Worm (Caenorhabditis elegans) whole organism, L4/young adult: ENCODE data around the gene mec-12.

Source experiments
- W03F9.2 ChIP-seq: fragments of 150-350 bp; optimal IDR thresholded peaks from 2 replicates; lab custom pipeline; 2014; ENCODE audit warnings: missing biosample characterization, missing genetic modification characterization
- dao-5 ChIP-seq: sonication (generic microtip); optimal IDR thresholded peaks from 2 replicates; lab custom pipeline; 2016; ENCODE audit warnings: missing genotype, missing genetic modification characterization, moderate library complexity, missing compliant biosample characterization
- him-1 ChIP-seq: sonication (generic microtip); optimal IDR thresholded peaks from 2 replicates; lab custom pipeline; 2016; ENCODE audit warnings: missing genotype, missing genetic modification reagents, missing genetic modification characterization, missing compliant biosample characterization

The mec-12 gene

DNA sequence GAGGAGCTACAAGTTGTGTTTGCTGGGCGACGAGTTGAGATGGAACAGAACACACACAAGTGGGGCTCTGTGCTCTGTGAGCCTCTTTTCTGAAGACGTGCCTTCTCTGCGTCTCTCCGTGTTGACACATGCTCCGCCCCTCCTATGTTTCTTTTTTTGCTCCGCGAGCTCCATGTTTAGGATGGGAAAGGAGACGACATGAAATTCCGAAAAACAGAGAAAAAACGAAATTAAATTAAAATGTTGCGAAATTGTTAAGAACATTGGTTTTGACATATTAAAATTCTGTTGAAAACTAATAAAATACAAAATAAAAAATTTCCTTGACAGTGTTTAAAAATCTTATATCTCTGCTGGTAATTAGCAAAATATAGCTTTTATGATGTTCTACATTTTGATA lies at the start of gene mec-12:
Gene mec-12 (minus strand): TSS at position 91 of the 400 bp plus-strand sequence.
- TF ChIP-seq him-1 (peak; percentile 70), W03F9.2 (tag; lab: Kevin White, UChicago) (no peak)

DNA sequence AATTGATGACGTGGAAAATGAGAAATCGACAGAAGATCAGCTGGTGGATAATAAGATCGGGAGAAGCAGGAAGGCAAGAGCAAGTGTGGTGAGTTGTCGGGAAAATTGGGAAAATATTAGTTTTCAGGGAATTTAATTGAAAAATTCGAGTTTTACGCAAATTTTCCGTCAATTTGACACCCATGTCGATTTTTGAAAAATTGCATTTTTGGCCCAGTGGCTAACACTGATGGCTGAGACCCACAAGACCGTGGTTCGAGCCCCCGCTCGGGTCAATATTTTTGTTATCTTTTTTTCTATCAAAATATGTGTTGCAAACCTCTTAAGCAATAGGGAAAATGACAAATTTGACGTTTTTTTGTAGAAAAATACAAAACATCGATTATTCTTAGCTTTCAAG lies 49.5 kb upstream of the mec-12 start:
- no peak for TF ChIP-seq W03F9.2 (tag; lab: Kevin White, UChicago)
- no peak for TF ChIP-seq dao-5
- no peak for TF ChIP-seq him-1

DNA sequence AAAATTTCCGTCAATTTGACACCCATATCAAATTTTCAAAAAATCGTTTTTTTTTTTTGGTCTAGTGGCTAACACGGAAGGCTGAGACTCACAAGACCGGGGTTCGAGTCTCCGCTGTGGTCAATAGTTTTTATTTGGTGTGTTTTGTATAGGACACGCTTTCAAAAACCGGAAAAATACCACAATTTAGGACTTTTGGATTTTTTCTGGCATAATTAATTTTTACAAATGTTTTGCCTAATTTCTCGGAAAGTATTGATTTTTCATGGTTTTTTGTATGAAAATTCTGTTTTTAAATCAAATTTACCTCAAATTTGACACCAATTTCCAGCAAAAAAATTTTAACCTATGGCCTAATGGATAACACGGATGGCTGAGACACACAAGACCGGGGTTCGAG lies 46.9 kb upstream of the mec-12 start, which contains the start of gene mks-1:
Gene mks-1 (plus strand): TSS at position 301 of the 400 bp plus-strand sequence.
- TF ChIP-seq him-1 = no peak
- no peak for TF ChIP-seq W03F9.2 (tag; lab: Kevin White, UChicago)

DNA sequence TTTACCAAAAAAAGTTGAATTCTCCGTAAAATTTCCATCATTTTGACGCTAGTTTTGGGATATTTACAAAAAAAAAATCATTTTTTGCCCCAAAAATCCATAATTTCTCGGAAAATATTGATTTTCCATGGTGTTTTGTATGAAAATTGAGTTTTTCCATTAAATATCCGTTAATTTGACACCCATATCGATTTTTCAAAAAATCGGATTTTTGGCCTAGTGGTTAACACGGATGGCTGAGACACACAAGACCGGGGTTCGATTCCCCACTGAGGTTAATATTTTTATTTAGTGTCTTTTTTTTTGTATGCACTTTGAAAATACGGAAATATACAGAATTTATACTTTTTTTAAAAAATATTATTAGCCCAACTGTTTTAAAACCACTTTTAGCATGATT lies 46.2 kb upstream of the mec-12 start:
- TF ChIP-seq him-1 (no peak), W03F9.2 (tag; lab: Kevin White, UChicago) (no peak), dao-5 (no peak)

DNA sequence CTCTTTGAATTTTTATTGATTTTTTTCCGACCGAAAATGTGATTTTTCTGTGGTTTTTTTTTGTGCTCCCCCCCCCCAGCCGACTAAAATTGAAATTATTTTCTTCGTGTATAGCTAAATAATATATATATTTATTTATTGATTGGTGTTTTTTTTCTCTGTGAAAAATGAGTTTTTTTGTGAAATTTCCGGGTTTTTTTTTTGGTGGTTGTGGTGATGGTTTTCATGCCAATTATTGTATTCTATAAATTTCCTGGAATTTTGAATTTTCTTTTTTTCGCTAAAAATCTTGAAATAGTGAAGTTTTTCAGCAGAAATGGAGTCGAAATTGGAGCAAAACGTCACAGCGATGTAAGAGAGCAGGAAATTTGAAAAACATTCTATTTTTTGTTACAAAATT lies 44.3 kb upstream of the mec-12 start, which contains the start of gene lmtr-5:
Gene lmtr-5 (plus strand): TSS at position 301 of the 400 bp plus-strand sequence.
- TF ChIP-seq dao-5 (no peak), W03F9.2 (tag; lab: Kevin White, UChicago) (no peak), him-1 (no peak)

DNA sequence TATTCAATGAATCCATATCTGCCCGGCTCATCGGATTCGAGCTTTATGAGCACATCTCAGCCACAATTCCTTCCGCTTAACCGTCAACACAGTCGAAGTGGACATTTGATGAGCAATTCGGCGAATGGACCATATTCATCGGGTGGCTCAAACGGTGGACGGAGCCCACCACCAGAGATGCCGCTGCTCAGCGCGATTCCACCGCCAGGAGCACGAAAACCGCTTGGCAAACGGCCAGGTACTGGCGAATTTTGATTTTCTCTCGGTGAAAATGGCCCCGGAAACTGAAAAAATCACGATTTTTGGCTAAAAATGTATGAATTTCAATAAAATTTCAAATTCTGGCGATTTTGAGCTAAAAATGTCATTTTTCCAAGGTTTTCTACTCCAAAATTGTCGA lies 40.8 kb upstream of the mec-12 start:
- TF ChIP-seq W03F9.2 (tag; lab: Kevin White, UChicago) = no peak

DNA sequence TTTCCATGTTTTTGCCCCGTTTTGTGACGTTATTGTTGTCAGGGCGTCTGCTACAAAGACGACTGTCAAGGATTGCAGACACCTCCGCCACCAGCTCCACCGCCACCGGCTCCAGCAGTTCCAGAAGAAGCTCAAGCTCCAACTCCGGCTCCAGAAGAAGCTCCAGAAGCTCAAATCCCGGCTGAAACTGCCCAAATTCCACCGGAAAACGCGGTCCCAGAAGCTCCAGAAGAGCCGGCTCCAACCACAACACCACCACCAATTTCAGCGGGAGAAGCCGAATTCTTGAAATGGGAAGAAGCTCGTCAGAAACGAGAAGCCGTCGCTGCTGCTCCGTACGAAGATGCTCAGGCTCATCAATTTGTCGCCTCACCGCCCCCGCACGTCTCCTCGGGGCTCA lies 37.7 kb upstream of the mec-12 start:
- TF ChIP-seq W03F9.2 (tag; lab: Kevin White, UChicago) (no peak), him-1 (no peak), dao-5 (no peak)

DNA sequence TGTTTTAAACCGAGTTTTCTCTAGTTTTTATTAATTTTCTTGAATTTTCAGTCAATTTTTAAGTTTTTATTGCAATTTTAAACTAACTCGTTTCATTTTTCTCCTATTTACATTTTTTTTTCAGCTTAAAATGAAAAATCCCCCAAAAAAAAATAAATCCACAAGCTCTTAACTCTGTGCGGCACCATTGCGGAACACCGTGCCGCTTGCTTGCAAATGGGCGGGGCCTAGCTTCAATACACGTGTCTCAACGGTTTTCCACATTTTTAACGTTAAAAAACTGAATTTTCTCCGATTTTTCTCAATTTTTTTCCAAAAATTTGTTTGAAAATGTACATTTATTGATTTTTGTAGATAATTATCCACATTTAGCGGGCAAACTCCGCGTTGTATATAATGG lies 36.0 kb upstream of the mec-12 start, which contains the start of gene R148.3:
Gene R148.3 (plus strand): TSS at position 347 of the 400 bp plus-strand sequence.
- TF ChIP-seq him-1 (no peak), dao-5 (no peak), W03F9.2 (tag; lab: Kevin White, UChicago) (peak; percentile 61)

DNA sequence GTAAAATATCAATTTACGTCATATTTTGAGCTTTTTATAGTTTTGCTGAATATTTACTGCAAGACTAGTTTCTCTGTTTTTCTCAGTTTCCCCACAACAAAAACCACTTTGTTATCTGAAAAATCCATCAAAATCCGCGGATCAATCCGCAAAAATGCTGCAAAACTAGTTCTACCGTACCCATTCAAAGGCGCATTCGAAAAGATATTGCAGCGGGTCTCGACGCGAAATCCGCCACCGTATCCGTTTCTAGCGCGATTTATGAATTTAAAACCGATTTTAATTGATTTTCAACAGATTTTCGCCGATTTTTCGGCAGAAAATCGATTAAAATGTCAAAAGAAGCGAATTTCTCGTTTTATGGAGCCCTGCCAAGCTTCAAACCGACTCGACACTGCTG lies 32.3 kb upstream of the mec-12 start, which contains the start of gene R148.4:
Gene R148.4 (plus strand): TSS at position 211 of the 400 bp plus-strand sequence.
- TF ChIP-seq dao-5 (no peak), W03F9.2 (tag; lab: Kevin White, UChicago) (no peak), him-1 (no peak)

DNA sequence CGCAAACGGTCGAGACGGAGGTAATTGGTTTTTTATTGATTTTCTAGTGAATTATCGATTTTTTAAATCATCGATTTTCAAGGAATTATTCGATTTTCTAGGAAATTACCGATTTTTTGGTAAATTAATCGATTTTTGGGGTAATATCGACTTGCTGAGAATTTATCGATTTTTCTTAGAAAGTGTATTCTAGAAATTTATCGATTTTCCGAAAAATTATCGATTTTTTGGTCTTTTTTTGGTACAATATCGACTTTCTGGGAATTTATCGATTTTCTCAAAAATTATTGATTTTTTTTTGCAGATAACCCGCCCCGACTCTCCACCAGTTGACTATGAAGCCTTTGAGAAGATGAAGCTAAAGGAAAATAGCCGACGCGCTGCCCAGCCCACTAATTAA lies 31.5 kb upstream of the mec-12 start:
- no peak for TF ChIP-seq him-1
- TF ChIP-seq W03F9.2 (tag; lab: Kevin White, UChicago) = no peak
- no peak for TF ChIP-seq dao-5

DNA sequence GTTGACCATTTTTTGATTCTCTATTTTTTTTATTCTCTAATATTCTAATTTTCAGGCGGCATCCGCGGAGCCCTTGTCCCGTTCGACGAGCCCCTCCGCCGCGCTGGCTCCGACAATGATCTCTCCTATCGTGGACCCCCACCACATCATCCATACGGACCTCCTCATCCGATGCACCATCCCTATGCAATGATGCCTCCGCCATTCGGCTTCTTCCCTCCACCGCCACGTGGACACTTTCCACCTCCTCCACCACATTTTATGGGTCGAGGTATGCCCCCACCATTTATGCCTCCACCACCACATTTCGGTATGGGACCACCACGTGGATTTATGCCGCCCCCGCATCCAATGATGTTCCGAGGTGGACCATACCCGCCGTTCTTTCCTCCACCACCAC lies 30.2 kb upstream of the mec-12 start:
- TF ChIP-seq him-1 = no peak
- no peak for TF ChIP-seq W03F9.2 (tag; lab: Kevin White, UChicago)
- TF ChIP-seq dao-5 = no peak

DNA sequence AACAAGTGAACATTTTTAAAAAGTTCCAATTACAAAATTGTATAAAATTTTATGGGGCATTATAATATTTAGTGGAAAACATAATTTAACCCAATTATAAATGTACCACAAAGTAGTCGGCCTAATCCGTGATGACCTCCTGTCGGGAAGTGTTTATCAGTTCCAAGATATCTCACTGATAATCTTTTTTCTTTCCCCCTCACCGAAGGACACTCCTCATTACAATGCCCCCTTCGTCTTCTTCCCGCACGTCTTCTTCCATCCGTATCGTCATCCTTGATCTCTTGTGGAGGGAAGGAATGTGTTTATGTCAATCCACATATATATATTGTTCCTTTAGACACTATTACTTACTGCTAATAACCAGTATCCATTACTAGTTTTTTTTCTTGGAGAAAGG lies 26.3 kb upstream of the mec-12 start, which contains the start of gene R148.5:
Gene R148.5 (plus strand): TSS at position 331 of the 400 bp plus-strand sequence.
- no peak for TF ChIP-seq W03F9.2 (tag; lab: Kevin White, UChicago)
- no peak for TF ChIP-seq dao-5
- TF ChIP-seq him-1 = no peak

DNA sequence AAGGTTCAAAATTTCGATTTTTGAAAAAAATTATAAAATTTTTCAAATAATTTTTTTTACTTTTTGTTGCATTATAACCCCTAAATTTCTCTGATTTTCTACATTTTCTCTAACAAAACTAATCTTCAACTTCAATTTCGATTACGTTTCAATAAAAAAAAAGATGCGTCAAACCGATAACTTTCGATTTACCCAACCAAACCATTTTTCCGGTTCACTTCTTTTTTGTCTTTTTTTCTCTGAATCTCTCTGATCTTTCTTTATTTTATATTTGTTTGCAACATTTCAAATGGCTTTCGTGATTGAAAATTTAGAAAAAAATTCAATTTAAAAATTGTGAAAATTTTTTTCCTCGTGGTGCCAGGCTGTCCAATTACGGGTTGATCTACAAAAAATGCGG lies 24.4 kb upstream of the mec-12 start:
- TF ChIP-seq him-1 (no peak), dao-5 (no peak), W03F9.2 (tag; lab: Kevin White, UChicago) (no peak)

DNA sequence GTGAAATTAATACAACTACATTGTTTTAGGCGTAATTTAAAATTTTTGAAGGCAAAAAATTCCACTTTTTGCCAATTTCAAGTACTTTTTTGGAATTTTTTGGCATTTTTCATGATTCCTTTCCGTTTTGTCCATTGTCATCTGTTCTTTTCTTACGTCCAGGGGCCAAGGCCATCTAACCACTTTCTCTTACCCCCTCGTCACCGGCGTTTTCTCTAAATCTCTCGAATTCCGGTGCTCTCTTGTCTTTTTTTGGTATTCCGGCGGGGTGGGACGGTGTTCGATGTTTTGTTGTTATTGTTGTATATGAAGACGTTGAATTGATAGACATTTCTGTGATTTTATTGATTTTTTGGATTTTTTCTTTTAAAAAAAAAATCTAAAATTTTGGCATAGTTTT lies 22.6 kb upstream of the mec-12 start:
- TF ChIP-seq W03F9.2 (tag; lab: Kevin White, UChicago) = no peak
- no peak for TF ChIP-seq dao-5
- no peak for TF ChIP-seq him-1

DNA sequence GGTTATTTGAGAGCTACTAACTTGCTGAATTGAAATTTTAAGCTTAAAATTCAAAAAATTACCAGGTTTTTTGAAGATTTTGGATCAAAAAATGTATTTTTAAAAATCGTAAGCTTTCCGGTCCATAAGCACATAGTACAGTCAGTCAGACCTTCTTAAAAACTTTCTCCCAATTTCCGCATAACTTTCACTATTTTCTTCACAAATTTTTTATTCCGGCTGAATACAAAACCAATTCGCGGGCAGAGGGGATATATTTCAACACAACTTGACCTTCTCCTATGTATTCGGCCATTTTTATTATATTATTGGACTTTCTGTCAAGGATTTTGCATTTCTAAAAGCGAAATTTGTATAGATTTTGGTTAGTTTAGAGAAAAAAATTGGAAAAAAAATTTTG lies 21.5 kb upstream of the mec-12 start:
- TF ChIP-seq W03F9.2 (tag; lab: Kevin White, UChicago) = no peak
- TF ChIP-seq him-1 = no peak

DNA sequence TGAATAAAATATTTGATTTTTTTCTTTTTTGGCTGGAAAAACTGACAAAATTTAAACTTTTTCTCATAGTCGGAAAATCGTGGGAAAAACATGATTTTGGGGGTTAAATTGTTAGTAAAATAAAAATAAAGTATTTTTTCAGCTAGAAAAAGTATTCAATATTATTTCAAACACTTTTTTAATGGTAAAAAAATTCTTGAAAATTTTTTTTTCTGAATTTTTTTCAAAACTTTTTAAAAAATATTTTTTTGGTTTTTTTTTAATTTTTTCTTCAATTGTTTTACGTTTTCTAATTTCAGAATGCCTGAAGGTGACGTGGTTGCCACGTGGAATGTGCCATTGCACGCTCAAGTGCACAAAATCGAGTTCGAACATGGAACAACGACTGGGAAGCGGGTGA lies 15.9 kb upstream of the mec-12 start, which contains the start of gene C44B11.1:
Gene C44B11.1 (plus strand): TSS at position 301 of the 400 bp plus-strand sequence.
- TF ChIP-seq him-1 (no peak), W03F9.2 (tag; lab: Kevin White, UChicago) (no peak), dao-5 (no peak)
